Fruit fly (Drosophila melanogaster): ENCODE data around the gene CG14322.
A peak's percentile ranks its signal among the peaks of the same experiment; 100 is the strongest.

CG14322 gene

DNA sequence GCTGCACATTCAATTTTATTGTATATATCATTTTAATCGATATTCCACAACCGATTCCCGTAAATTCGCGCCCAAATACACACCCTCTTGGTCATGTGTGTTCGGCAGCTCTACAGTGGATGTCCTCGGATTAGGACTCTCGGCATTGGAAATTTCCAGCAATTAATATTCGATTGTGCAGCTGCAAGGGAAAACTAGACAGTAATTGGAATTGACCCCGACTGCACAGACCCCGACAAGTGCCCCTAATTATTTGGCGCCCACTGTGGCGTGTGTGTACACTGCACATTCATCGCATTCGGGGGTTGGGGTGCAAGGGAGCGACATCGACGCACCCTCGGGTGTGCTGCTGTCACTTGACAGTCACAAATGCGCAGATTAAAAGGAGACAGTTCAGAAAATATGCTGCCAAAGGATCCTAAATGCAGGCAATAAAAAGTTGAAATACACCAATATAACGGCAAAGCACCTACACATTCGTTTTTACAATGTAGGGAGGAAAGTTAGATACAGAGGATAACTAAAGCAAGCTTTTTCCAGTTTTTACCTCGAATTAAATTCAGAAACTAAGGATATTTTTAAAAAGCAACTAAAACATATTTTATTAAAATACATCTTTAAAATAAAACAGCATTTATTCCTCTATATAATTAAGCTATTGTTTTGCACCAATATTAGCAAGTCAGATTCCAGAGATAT is 61.4 kb downstream of the CG14322 start (continued):
- no peak for TF ChIP-seq MTF-1 (GFP tag; optimal IDR thresholded peaks at IDR 0.05; ENCODE audit: borderline replicate concordance)
- peak; percentile 39; the same call in 1 of the 3 replicates for TF ChIP-seq Optix (GFP tag; IDR thresholded peaks at IDR 0.05)
- no peak for TF ChIP-seq Usf (GFP tag; optimal IDR thresholded peaks at IDR 0.05)
- no peak for TF ChIP-seq Hmx (GFP tag; optimal IDR thresholded peaks at IDR 0.05)
- peak; percentile 35; the same call in 1 of the 3 replicates for TF ChIP-seq CG11695 (GFP tag; IDR thresholded peaks at IDR 0.05)
- peak; percentile 7 for TF ChIP-seq dmrt11E (tag; optimal IDR thresholded peaks at IDR 0.05)
- TF ChIP-seq prd (optimal IDR thresholded peaks at IDR 0.05) = no peak
- peak; percentile 37; the same call in 2 of the 3 replicates for TF ChIP-seq prd (GFP tag; IDR thresholded peaks at IDR 0.05)
- TF ChIP-seq Awh (GFP tag; IDR thresholded peaks at IDR 0.05) = peak; percentile 45; the same call in 1 of the 2 replicates
- TF ChIP-seq Adf1 (GFP tag; IDR thresholded peaks at IDR 0.05) = no peak
- peak; percentile 60; the same call in 2 of the 3 replicates for TF ChIP-seq ci (GFP tag; IDR thresholded peaks at IDR 0.05)
- TF ChIP-seq onecut (GFP tag; IDR thresholded peaks at IDR 0.05) = 0 out of 2 replicates have a peak, but pooled peaks have one; percentile 1
- TF ChIP-seq zfh1 (GFP tag; IDR thresholded peaks at IDR 0.05) = 0 out of 3 replicates have a peak, but pooled peaks have one; percentile 47
- TF ChIP-seq lmd (GFP tag; IDR thresholded peaks at IDR 0.05) = 0 out of 2 replicates have a peak, but pooled peaks have one; percentile 19
- 0 out of 2 replicates have a peak, but pooled peaks have one; percentile 40 for TF ChIP-seq CG32767 (GFP tag; IDR thresholded peaks at IDR 0.05)
- 0 out of 2 replicates have a peak, but pooled peaks have one; percentile 20 for TF ChIP-seq slbo (GFP tag; IDR thresholded peaks at IDR 0.05)
- no peak for TF ChIP-seq knrl (GFP tag; IDR thresholded peaks at IDR 0.05; ENCODE audit: partially characterized antibody)
- 0 out of 3 replicates have a peak, but pooled peaks have one; percentile 41 for TF ChIP-seq H15 (GFP tag; IDR thresholded peaks at IDR 0.05)
- peak; percentile 24 for TF ChIP-seq CG15073 (GFP tag; optimal IDR thresholded peaks at IDR 0.05)
- TF ChIP-seq GATAe (GFP tag; conservative IDR thresholded peaks at IDR 0.05) = no peak
- no peak for TF ChIP-seq HmgZ (tag; optimal IDR thresholded peaks at IDR 0.05)
- peak; percentile 13 for TF ChIP-seq CG18599 (GFP tag; optimal IDR thresholded peaks at IDR 0.05)
- no peak for TF ChIP-seq CG5180 (GFP tag; optimal IDR thresholded peaks at IDR 0.05)
- TF ChIP-seq Xrp1 (GFP tag; IDR thresholded peaks at IDR 0.05) = 0 out of 2 replicates have a peak, but pooled peaks have one; percentile 21
- TF ChIP-seq Ets97D (GFP tag; optimal IDR thresholded peaks at IDR 0.05) = no peak
- no peak for TF ChIP-seq Doc3 (GFP tag; IDR thresholded peaks at IDR 0.05; ENCODE audit: partially characterized antibody)
- no peak for TF ChIP-seq CG10543 (GFP tag; optimal IDR thresholded peaks at IDR 0.05)
- peak; percentile 18 for TF ChIP-seq CG4707 (GFP tag; optimal IDR thresholded peaks at IDR 0.05)
- peak; percentile 28; the same call in 1 of the 2 replicates for TF ChIP-seq vvl (GFP tag; IDR thresholded peaks at IDR 0.05)
- TF ChIP-seq bsh (GFP tag; optimal IDR thresholded peaks at IDR 0.05) = peak in 1 of 2 experiments; percentile 23
- peak in 1 of 2 experiments; percentile 12 for TF ChIP-seq chif (GFP tag; optimal IDR thresholded peaks at IDR 0.05)
- no peak for TF ChIP-seq pita (GFP tag; optimal IDR thresholded peaks at IDR 0.05)
- no peak for TF ChIP-seq gsb-n (tag; optimal IDR thresholded peaks at IDR 0.05)
- TF ChIP-seq BtbVII (GFP tag; optimal IDR thresholded peaks at IDR 0.05) = no peak
- TF ChIP-seq tin (GFP tag; optimal IDR thresholded peaks at IDR 0.05) = peak; percentile 18
- TF ChIP-seq Med (GFP tag) = peak; percentile 62
- TF ChIP-seq sisA (GFP tag; IDR thresholded peaks at IDR 0.05) = peak; percentile 22; the same call in 1 of the 2 replicates
- TF ChIP-seq CG8388 (GFP tag; optimal IDR thresholded peaks at IDR 0.05) = peak; percentile 5
- no peak for TF ChIP-seq CG17802 (tag; optimal IDR thresholded peaks at IDR 0.05)
- TF ChIP-seq CG12155 (GFP tag; optimal IDR thresholded peaks at IDR 0.05) = no peak
